Fruit fly (Drosophila melanogaster) whole organism, embryonic: ENCODE results near the gene CG3634.

Experiments
- Atf6 ChIP-seq: fragments of 200-800 bp; sonication (Bioruptor generic); IDR thresholded peaks from 2 replicates; pipeline ENCODE4 v1.3.6; 2022; ENCODE audit warnings: missing biosample characterization, missing genetic modification characterization
- Bdp1 ChIP-seq: fragments of 200-800 bp; sonication (Bioruptor generic); optimal IDR thresholded peaks from 3 replicates; lab custom pipeline; 2016; ENCODE audit warnings: missing biosample characterization, missing genetic modification characterization
- Blimp-1 ChIP-seq: fragments of 200-800 bp; sonication (Bioruptor generic); optimal IDR thresholded peaks from 3 replicates; lab custom pipeline; 2018; ENCODE audit warnings: missing biosample characterization, missing genetic modification characterization, mild to moderate bottlenecking, moderate library complexity, missing genetic modification reagents
- CG11398 ChIP-seq: fragments of 200-800 bp; sonication (Bioruptor generic); optimal IDR thresholded peaks from 2 replicates; lab custom pipeline; 2016; ENCODE audit warnings: missing biosample characterization, missing genetic modification characterization
- CG11504 ChIP-seq: fragments of 200-800 bp; sonication (Bioruptor generic); optimal IDR thresholded peaks from 3 replicates; lab custom pipeline; 2019; ENCODE audit warnings: missing biosample characterization, mild to moderate bottlenecking, missing genetic modification characterization, moderate library complexity
- CG11560 ChIP-seq: fragments of 200-800 bp; sonication (Bioruptor generic); IDR thresholded peaks from 3 replicates; pipeline ENCODE4 v1.3.6; 2022; ENCODE audit warnings: missing biosample characterization, missing genetic modification characterization
- CG12942 ChIP-seq: fragments of 200-800 bp; sonication (Bioruptor generic); optimal IDR thresholded peaks from 3 replicates; lab custom pipeline; 2016; ENCODE audit warnings: missing biosample characterization, missing genetic modification characterization
- CG14014 ChIP-seq: fragments of 200-800 bp; sonication (Bioruptor generic); IDR thresholded peaks from 2 replicates; pipeline ENCODE4 v1.3.6; 2022; ENCODE audit warnings: missing biosample characterization, missing genetic modification characterization
- CG15269 ChIP-seq: fragments of 200-800 bp; sonication (Bioruptor generic); optimal IDR thresholded peaks from 2 replicates; lab custom pipeline; 2018; ENCODE audit warnings: missing biosample characterization, mild to moderate bottlenecking, missing genetic modification characterization, moderate library complexity
- CG17359 ChIP-seq: fragments of 200-800 bp; sonication (Bioruptor generic); optimal IDR thresholded peaks from 3 replicates; lab custom pipeline; 2018; ENCODE audit warnings: missing biosample characterization, mild to moderate bottlenecking, missing genetic modification characterization, moderate library complexity
- CG17385 ChIP-seq: fragments of 200-800 bp; sonication (Bioruptor generic); optimal IDR thresholded peaks from 3 replicates; lab custom pipeline; 2018; ENCODE audit warnings: missing biosample characterization, mild to moderate bottlenecking, missing genetic modification characterization
- CG17612 ChIP-seq: fragments of 200-800 bp; sonication (Bioruptor generic); IDR thresholded peaks from 2 replicates; pipeline ENCODE4 v1.3.6; 2022; ENCODE audit warnings: missing biosample characterization, missing genetic modification characterization
- CG18262 ChIP-seq: fragments of 200-800 bp; optimal IDR thresholded peaks from 3 replicates; lab custom pipeline; 2019; ENCODE audit warnings: missing biosample characterization, mild to moderate bottlenecking, missing genetic modification characterization, moderate library complexity
- CG2120 ChIP-seq: fragments of 200-800 bp; sonication (Bioruptor generic); optimal IDR thresholded peaks from 3 replicates; lab custom pipeline; 2016; ENCODE audit warnings: missing biosample characterization, missing genetic modification characterization
- CG2875 ChIP-seq: fragments of 200-800 bp; sonication (Bioruptor generic); optimal IDR thresholded peaks from 2 replicates; lab custom pipeline; 2017; ENCODE audit warnings: missing biosample characterization, mild to moderate bottlenecking, missing genetic modification characterization, missing genetic modification reagents
- CG32767 ChIP-seq: fragments of 200-800 bp; sonication (Bioruptor generic); IDR thresholded peaks from 2 replicates; pipeline ENCODE4 v1.3.6; 2022; ENCODE audit warnings: missing biosample characterization, missing genetic modification characterization
- CG34422 ChIP-seq: fragments of 200-800 bp; sonication (Bioruptor generic); IDR thresholded peaks from 3 replicates; pipeline ENCODE4 v1.3.6; 2022; ENCODE audit warnings: missing biosample characterization, missing genetic modification characterization
- CG3847 ChIP-seq: fragments of 200-800 bp; sonication (Bioruptor generic); IDR thresholded peaks from 2 replicates; pipeline ENCODE4 v1.3.6; 2022; ENCODE audit warnings: missing biosample characterization, missing genetic modification characterization
- CG4707 ChIP-seq: fragments of 200-800 bp; sonication (Bioruptor generic); optimal IDR thresholded peaks from 2 replicates; lab custom pipeline; 2018; ENCODE audit warnings: missing biosample characterization, mild to moderate bottlenecking, missing genetic modification characterization, moderate library complexity
- CG8290 ChIP-seq, 3 experiments: fragments of 200-800 bp; sonication (Bioruptor generic); optimal IDR thresholded peaks; 2 replicates each; lab custom pipeline; 2016 to 2019; ENCODE audit warnings: missing biosample characterization in 3 of 3, missing genetic modification characterization in 3 of 3, mild to moderate bottlenecking in 2 of 3, moderate library complexity in 1 of 3
- CG9797 ChIP-seq: fragments of 200-800 bp; sonication (Bioruptor generic); optimal IDR thresholded peaks from 3 replicates; lab custom pipeline; 2018; ENCODE audit warnings: missing biosample characterization, mild to moderate bottlenecking, missing genetic modification characterization
- Camta ChIP-seq: fragments of 200-800 bp; sonication (Bioruptor generic); optimal IDR thresholded peaks from 2 replicates; lab custom pipeline; 2016; ENCODE audit warnings: missing biosample characterization, missing genetic modification characterization
- D19B ChIP-seq: fragments of 200-800 bp; sonication (Bioruptor generic); optimal IDR thresholded peaks from 2 replicates; lab custom pipeline; 2017; ENCODE audit warnings: missing biosample characterization, mild to moderate bottlenecking, missing genetic modification characterization
- Ets65A ChIP-seq: fragments of 200-800 bp; sonication (Bioruptor generic); peaks from one replicate; lab custom pipeline; 2016; ENCODE audit warnings: missing biosample characterization, missing genetic modification characterization
- Fer1 ChIP-seq: fragments of 200-800 bp; sonication (Bioruptor generic); optimal IDR thresholded peaks from 2 replicates; lab custom pipeline; 2017; ENCODE audit warnings: missing biosample characterization, mild to moderate bottlenecking, missing genetic modification characterization
- Fer3 ChIP-seq: fragments of 200-800 bp; sonication (Bioruptor generic); optimal IDR thresholded peaks from 2 replicates; lab custom pipeline; 2018; ENCODE audit warnings: missing biosample characterization, mild to moderate bottlenecking, missing genetic modification characterization, moderate library complexity
- HHEX ChIP-seq: fragments of 200-800 bp; sonication (Bioruptor generic); optimal IDR thresholded peaks from 3 replicates; lab custom pipeline; 2017; ENCODE audit warnings: missing biosample characterization, mild to moderate bottlenecking, missing genetic modification characterization, missing genetic modification reagents
- MTF-1 ChIP-seq: fragments of 200-800 bp; sonication (Bioruptor generic); optimal IDR thresholded peaks from 2 replicates; lab custom pipeline; 2018; ENCODE audit warnings: missing biosample characterization, mild to moderate bottlenecking, missing genetic modification characterization, borderline replicate concordance
- Stat92E ChIP-seq, 3 experiments: fragments of >200 bp in 2 of 3; fragments of 200-800 bp in 1 of 3; sonication (Bioruptor generic) in 1 of 3; optimal IDR thresholded peaks; 2 replicates each; lab custom pipeline; 2017 to 2019; ENCODE audit warnings: missing biosample characterization in 3 of 3, missing genetic modification characterization in 3 of 3, mild to moderate bottlenecking in 1 of 3, moderate library complexity in 1 of 3
- Usf ChIP-seq: fragments of 200-800 bp; sonication (Bioruptor generic); optimal IDR thresholded peaks from 2 replicates; lab custom pipeline; 2017; ENCODE audit warnings: missing genotype, missing biosample characterization, missing genetic modification characterization
- cg ChIP-seq: fragments of 200-800 bp; sonication (Bioruptor generic); optimal IDR thresholded peaks from 3 replicates; lab custom pipeline; 2019; ENCODE audit warnings: missing biosample characterization, mild to moderate bottlenecking, missing genetic modification characterization, moderate library complexity
- chif ChIP-seq, 2 experiments: fragments of 200-800 bp; sonication (Bioruptor generic); optimal IDR thresholded peaks; 3 replicates each; lab custom pipeline; 2016; ENCODE audit warnings: missing biosample characterization in 2 of 2, missing genetic modification characterization in 2 of 2
- chinmo ChIP-seq: fragments of 200-800 bp; sonication (Bioruptor generic); IDR thresholded peaks from 4 replicates; pipeline ENCODE4 v1.3.6; 2022; ENCODE audit warnings: missing biosample characterization, missing genetic modification characterization; ENCODE audit not compliant: partially characterized antibody
- gsb-n ChIP-seq: fragments of 200-800 bp; sonication (Bioruptor generic); optimal IDR thresholded peaks from 3 replicates; lab custom pipeline; 2018; ENCODE audit warnings: missing biosample characterization, mild to moderate bottlenecking, missing genetic modification characterization
- hbn ChIP-seq: fragments of 200-800 bp; sonication (Bioruptor generic); IDR thresholded peaks from 2 replicates; pipeline ENCODE4 v1.3.6; 2022; ENCODE audit warnings: missing biosample characterization, missing genetic modification characterization; ENCODE audit not compliant: partially characterized antibody
- kay ChIP-seq: fragments of 200-800 bp; sonication (Bioruptor generic); optimal IDR thresholded peaks from 2 replicates; lab custom pipeline; 2016; ENCODE audit warnings: missing biosample characterization, missing genetic modification characterization
- lab ChIP-seq: fragments of 200-800 bp; sonication (Bioruptor generic); optimal IDR thresholded peaks from 3 replicates; lab custom pipeline; 2017; ENCODE audit warnings: missing biosample characterization, missing genetic modification characterization, mild to moderate bottlenecking, moderate library complexity, missing genetic modification reagents
- mam ChIP-seq: fragments of 200-800 bp; sonication (Bioruptor generic); optimal IDR thresholded peaks from 3 replicates; lab custom pipeline; 2016; ENCODE audit warnings: missing biosample characterization, missing genetic modification characterization
- nerfin-1 ChIP-seq: fragments of 200-800 bp; sonication (Bioruptor generic); optimal IDR thresholded peaks from 3 replicates; lab custom pipeline; 2019; ENCODE audit warnings: missing biosample characterization, mild to moderate bottlenecking, missing genetic modification characterization, moderate library complexity
- peb ChIP-seq: fragments of 200-800 bp; sonication (Bioruptor generic); IDR thresholded peaks from 2 replicates; pipeline ENCODE4 v1.3.6; 2022; ENCODE audit warnings: missing biosample characterization, missing genetic modification characterization
- pnt ChIP-seq: fragments of 200-800 bp; sonication (Bioruptor generic); optimal IDR thresholded peaks from 3 replicates; lab custom pipeline; 2016; ENCODE audit warnings: missing biosample characterization, missing genetic modification characterization
- salm ChIP-seq: fragments of 200-800 bp; sonication (Bioruptor generic); optimal IDR thresholded peaks from 2 replicates; lab custom pipeline; 2018; ENCODE audit warnings: missing biosample characterization, mild to moderate bottlenecking, missing genetic modification characterization
- sd ChIP-seq: fragments of 200-800 bp; sonication (Bioruptor generic); optimal IDR thresholded peaks from 3 replicates; lab custom pipeline; 2018; ENCODE audit warnings: missing biosample characterization, mild to moderate bottlenecking, missing genetic modification characterization, moderate library complexity
- sima ChIP-seq: fragments of 200-800 bp; sonication (Bioruptor generic); optimal IDR thresholded peaks from 2 replicates; lab custom pipeline; 2016; ENCODE audit warnings: missing biosample characterization, missing genetic modification characterization
- stc ChIP-seq: fragments of 200-800 bp; sonication (Bioruptor generic); IDR thresholded peaks from 2 replicates; pipeline ENCODE4 v1.3.6; 2022; ENCODE audit warnings: missing biosample characterization, missing genetic modification characterization
- tll ChIP-seq, 2 experiments: fragments of 200-800 bp in 1 of 2; fragments of >200 bp in 1 of 2; sonication (Bioruptor generic) in 1 of 2; optimal IDR thresholded peaks; 2 replicates each; lab custom pipeline; 2017 to 2019; ENCODE audit warnings: missing biosample characterization in 2 of 2, missing genetic modification characterization in 2 of 2, mild to moderate bottlenecking in 1 of 2, moderate library complexity in 1 of 2
- yki ChIP-seq: fragments of >200 bp; optimal IDR thresholded peaks from 3 replicates; lab custom pipeline; 2018
- zfh1 ChIP-seq: fragments of 200-800 bp; sonication (Bioruptor generic); IDR thresholded peaks from 3 replicates; pipeline ENCODE4 v1.3.6; 2022; ENCODE audit warnings: missing biosample characterization, missing genetic modification characterization

The CG3634 gene

DNA sequence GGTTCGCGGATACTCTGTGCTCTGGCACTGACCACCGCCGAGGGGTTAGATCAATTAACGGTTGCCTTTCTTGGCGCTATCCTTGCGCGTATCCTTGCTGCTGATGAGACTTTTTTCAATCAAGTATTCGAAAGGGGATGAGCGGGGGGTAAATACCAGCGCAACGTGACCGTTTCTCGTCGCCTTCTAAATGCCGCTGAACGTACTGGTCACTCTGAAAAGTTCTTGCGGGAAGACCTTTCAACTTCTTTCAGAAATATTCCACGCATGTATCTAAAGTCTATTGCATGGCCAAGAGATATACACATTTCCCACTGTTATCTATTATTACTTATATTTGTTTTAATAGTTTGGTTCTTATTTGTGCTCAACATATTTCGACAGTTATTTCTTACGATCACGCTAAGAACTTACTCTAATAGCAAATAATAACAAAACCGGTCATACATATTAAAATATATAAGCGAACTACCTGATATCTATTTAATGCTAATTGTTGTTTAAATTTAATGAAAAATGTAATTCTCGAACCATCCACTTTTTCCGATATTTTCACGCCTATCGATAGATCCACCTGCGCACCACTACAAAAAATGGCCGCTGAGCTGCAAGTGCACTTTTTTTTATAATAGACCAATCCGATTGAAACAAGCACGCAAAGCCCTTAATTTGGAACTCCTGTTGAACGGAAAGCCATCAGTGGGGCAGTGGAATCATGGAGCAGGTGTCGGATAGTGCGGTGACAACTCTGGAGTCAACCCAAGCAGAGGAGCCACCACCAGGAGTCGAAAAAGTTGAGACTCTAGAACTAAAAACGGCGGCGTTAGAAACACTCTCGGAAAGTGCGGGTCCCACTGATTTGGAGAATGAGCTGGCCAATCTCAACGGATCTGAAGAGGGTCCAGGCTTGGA lies at the start of gene CG3634, which contains the start of gene HIPP1 (continued):
- TF ChIP-seq Blimp-1 (GFP tag; lab: Kevin White, UChicago): no peak
- no peak for TF ChIP-seq CG17385 (GFP tag; lab: Kevin White, UChicago)
- TF ChIP-seq CG9797 (GFP tag; lab: Kevin White, UChicago): peak; percentile 85
- no peak for TF ChIP-seq CG34422 (GFP tag; lab: Robert Waterston, UW)
- no peak for TF ChIP-seq stc (GFP tag; lab: Robert Waterston, UW)
- no peak for TF ChIP-seq yki
- no peak for TF ChIP-seq CG15269 (tag; lab: Kevin White, UChicago)
- no peak for TF ChIP-seq CG17359 (tag; lab: Kevin White, UChicago)
- TF ChIP-seq nerfin-1 (tag; lab: Kevin White, UChicago): peak; percentile 48
- TF ChIP-seq chif (GFP tag; optimal IDR thresholded peaks at IDR 0.05; lab: Kevin White, UChicago): no peak
- TF ChIP-seq mam (GFP tag; lab: Kevin White, UChicago): peak; percentile 9
- TF ChIP-seq pnt (GFP tag; lab: Kevin White, UChicago): no peak
- TF ChIP-seq CG3847 (GFP tag; lab: Robert Waterston, UW): peak; percentile 5; the same call in 1 of the 2 replicates
- no peak for TF ChIP-seq Fer3
- TF ChIP-seq Usf (GFP tag; lab: Kevin White, UChicago): no peak
- TF ChIP-seq Fer1 (GFP tag; lab: Kevin White, UChicago): no peak
- TF ChIP-seq CG32767 (GFP tag; lab: Robert Waterston, UW): no peak
- TF ChIP-seq CG11504 (tag; lab: Kevin White, UChicago): no peak
- TF ChIP-seq kay: no peak
- 0 out of 2 replicates have a peak, but pooled peaks have one; percentile 34 for TF ChIP-seq Atf6 (GFP tag; lab: Robert Waterston, UW)
- no peak for TF ChIP-seq CG11560 (tag; lab: Robert Waterston, UW)
- TF ChIP-seq HHEX (GFP tag; lab: Kevin White, UChicago): no peak
- TF ChIP-seq CG14014 (GFP tag; lab: Robert Waterston, UW): no peak
- no peak for TF ChIP-seq D19B
- TF ChIP-seq CG12942: no peak
- TF ChIP-seq CG2875 (GFP tag; lab: Kevin White, UChicago): no peak
- no peak for TF ChIP-seq lab
- TF ChIP-seq CG2120 (GFP tag; lab: Kevin White, UChicago): peak; percentile 36
- TF ChIP-seq zfh1 (GFP tag; lab: Robert Waterston, UW): no peak
- no peak for TF ChIP-seq CG17612 (GFP tag; lab: Robert Waterston, UW)
- no peak for TF ChIP-seq sima
- no peak for TF ChIP-seq gsb-n
- no peak for TF ChIP-seq cg (GFP tag; lab: Kevin White, UChicago)
- TF ChIP-seq chinmo (GFP tag; lab: Robert Waterston, UW): 0 out of 4 replicates have a peak, but pooled peaks have one; percentile 74
- TF ChIP-seq CG11398 (GFP tag; lab: Kevin White, UChicago): no peak
- no peak for TF ChIP-seq Bdp1
- no peak for TF ChIP-seq CG18262
- no peak for TF ChIP-seq tll (GFP tag; optimal IDR thresholded peaks at IDR 0.05; lab: Kevin White, UChicago)
- TF ChIP-seq MTF-1 (GFP tag; lab: Kevin White, UChicago): no peak
- TF ChIP-seq sd (tag; lab: Kevin White, UChicago): no peak
- no peak for TF ChIP-seq Stat92E (GFP tag; optimal IDR thresholded peaks at IDR 0.05; lab: Kevin White, UChicago)
- no peak for TF ChIP-seq salm
- TF ChIP-seq Camta (GFP tag; lab: Kevin White, UChicago): no peak
- no peak for TF ChIP-seq CG4707
- peak; percentile 3 for TF ChIP-seq CG8290 (GFP tag; optimal IDR thresholded peaks at IDR 0.05; lab: Kevin White, UChicago)
- no peak for TF ChIP-seq CG8290 (tag; optimal IDR thresholded peaks at IDR 0.05; lab: Kevin White, UChicago)
- peak; percentile 85 for TF ChIP-seq Ets65A (GFP tag; lab: Kevin White, UChicago)
- TF ChIP-seq peb (GFP tag; lab: Robert Waterston, UW): no peak
- TF ChIP-seq hbn: peak; percentile 59
